Worm (Caenorhabditis elegans) whole organism, L2 larva: ENCODE data around the gene ZK6.6.

ENCODE experiments used
- ama-1 ChIP-seq: fragments of 150-350 bp; optimal IDR thresholded peaks from 2 replicates; lab custom pipeline; 2018; ENCODE audit warnings: inconsistent platforms
- unc-39 ChIP-seq: fragments of 150-350 bp; optimal IDR thresholded peaks from 2 replicates; lab custom pipeline; 2014; ENCODE audit warnings: missing biosample characterization, missing genetic modification characterization
- unc-62 ChIP-seq: fragments of 150-350 bp; optimal IDR thresholded peaks from 2 replicates; lab custom pipeline; 2014; ENCODE audit warnings: missing biosample characterization, missing genetic modification reagents, missing genetic modification characterization
- ztf-4 ChIP-seq: fragments of 150-350 bp; optimal IDR thresholded peaks from 2 replicates; lab custom pipeline; 2014; ENCODE audit warnings: missing biosample characterization, missing genetic modification characterization

ce11 chrV:349054-349453 is 39.4 kb upstream of the ZK6.6 start, which contains the start of gene atg-9:
- no peak for TF ChIP-seq unc-62 (GFP tag; lab: Kevin White, UChicago)
- peak; percentile 58 for TF ChIP-seq ama-1
- TF ChIP-seq ztf-4 (tag; lab: Kevin White, UChicago), result peak; percentile 47
- no peak for TF ChIP-seq unc-39 (tag; lab: Kevin White, UChicago)
